Fruit fly (Drosophila melanogaster): ENCODE results near the gene CG10479.

DNA sequence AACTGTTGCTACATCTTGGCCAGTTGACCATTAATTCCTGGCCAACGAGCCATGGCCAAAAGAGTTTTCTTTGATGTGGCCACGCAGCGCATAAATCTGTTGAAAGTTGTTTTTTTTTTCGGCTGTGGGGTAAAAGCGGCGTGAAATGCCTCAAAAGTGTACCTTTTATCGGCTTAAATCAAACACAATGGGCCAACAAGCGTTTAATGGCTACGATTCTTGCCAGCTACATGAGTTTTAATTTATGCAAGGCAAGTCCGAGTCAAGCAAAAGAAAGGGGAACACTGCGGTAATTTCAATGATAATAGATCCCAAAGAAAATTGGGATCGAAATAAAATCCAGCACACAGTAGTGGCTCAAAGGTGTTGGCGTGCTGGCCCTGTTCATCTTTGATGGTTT lies 5.6 kb downstream of the CG10479 start:
- TF ChIP-seq psq (optimal IDR thresholded peaks at IDR 0.05) = no peak
- TF ChIP-seq pan (optimal IDR thresholded peaks at IDR 0.05) = no peak
- TF ChIP-seq EcR (GFP tag; optimal IDR thresholded peaks at IDR 0.05) = no peak
- TF ChIP-seq usp (GFP tag; optimal IDR thresholded peaks at IDR 0.05) = no peak
- TF ChIP-seq Dll (optimal IDR thresholded peaks at IDR 0.05) = no peak

Data from whole organism.